Fruit fly (Drosophila melanogaster): ENCODE data around the gene CG9988.

The CG9988 gene

DNA sequence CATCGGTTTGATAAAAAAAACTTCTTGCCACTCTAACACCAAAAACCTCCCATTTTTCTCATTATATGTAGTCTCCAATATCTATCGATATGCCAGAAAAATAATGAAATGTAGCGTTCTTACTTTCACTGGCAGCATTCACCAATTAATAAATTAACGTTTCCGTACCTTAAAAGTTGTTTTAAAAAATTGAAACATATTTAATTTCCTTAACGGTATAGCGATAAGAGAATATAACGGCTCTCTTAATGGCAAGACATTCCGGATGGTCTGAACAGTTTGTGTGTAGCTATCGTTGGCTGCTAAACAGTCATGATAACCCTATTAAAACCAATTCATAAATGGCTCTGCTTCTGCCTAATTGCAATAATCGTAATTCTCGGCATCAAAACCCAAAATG is at the start of gene CG9988:
Gene CG9988, plus strand, starts transcription at position 301 of the 400 bp plus-strand sequence.
- TF ChIP-seq Sp1 (GFP tag; optimal IDR thresholded peaks at IDR 0.05), result no peak
- no peak for TF ChIP-seq usp (GFP tag; optimal IDR thresholded peaks at IDR 0.05)
- TF ChIP-seq GATAd (GFP tag; optimal IDR thresholded peaks at IDR 0.05), result no peak
- TF ChIP-seq Jra (GFP tag; optimal IDR thresholded peaks at IDR 0.05), result no peak
- TF ChIP-seq lola (GFP tag; optimal IDR thresholded peaks at IDR 0.05), result no peak
- TF ChIP-seq HLH106 (tag; optimal IDR thresholded peaks at IDR 0.05), result no peak
- TF ChIP-seq Rel (GFP tag; optimal IDR thresholded peaks at IDR 0.05), result no peak
- TF ChIP-seq Rel (tag; optimal IDR thresholded peaks at IDR 0.05), result no peak
- TF ChIP-seq Dfd (GFP tag; optimal IDR thresholded peaks at IDR 0.05), result no peak
- no peak for TF ChIP-seq Hnf4 (GFP tag; optimal IDR thresholded peaks at IDR 0.05)
- TF ChIP-seq Hr83 (GFP tag; optimal IDR thresholded peaks at IDR 0.05; ENCODE audit: poor library complexity, severe bottlenecking), result no peak
- TF ChIP-seq dl (GFP tag; optimal IDR thresholded peaks at IDR 0.05; ENCODE audit: insufficient read depth in 1 of 2, partially characterized antibody in 2 of 2), result no peak
- TF ChIP-seq jim (GFP tag; optimal IDR thresholded peaks at IDR 0.05), result no peak
- no peak for TF ChIP-seq brk (GFP tag; optimal IDR thresholded peaks at IDR 0.05)

DNA sequence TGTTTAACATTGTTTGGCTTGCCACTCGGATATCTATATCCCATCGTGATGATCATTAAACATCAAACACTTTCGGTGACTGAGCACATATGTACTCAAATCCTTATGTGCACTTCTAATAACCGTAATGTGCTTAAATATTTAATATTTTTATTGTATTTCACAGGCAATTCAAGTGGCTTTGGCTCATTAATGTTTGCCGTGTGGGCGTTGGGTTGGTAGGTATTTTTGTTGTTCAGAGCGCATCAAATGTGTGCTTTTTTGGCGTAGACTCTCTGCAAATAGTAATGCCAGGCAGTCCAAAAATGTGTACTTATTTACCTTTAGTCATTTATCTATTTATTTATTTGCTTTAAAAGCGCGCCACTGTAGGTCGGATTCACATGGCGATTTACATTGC is 49.3 kb upstream of the CG9988 start:
- TF ChIP-seq OdsH (GFP tag; optimal IDR thresholded peaks at IDR 0.05) (peak; percentile 55), Myc (optimal IDR thresholded peaks at IDR 0.05) (no peak), psq (GFP tag; optimal IDR thresholded peaks at IDR 0.05) (no peak), Hr83 (GFP tag; optimal IDR thresholded peaks at IDR 0.05; ENCODE audit: poor library complexity, severe bottlenecking) (peak; percentile 31), sv (GFP tag; optimal IDR thresholded peaks at IDR 0.05) (peak; percentile 8), ey (GFP tag; optimal IDR thresholded peaks at IDR 0.05) (no peak), woc (GFP tag; optimal IDR thresholded peaks at IDR 0.05) (no peak), pan (optimal IDR thresholded peaks at IDR 0.05) (no peak), N (GFP tag; optimal IDR thresholded peaks at IDR 0.05) (no peak), Mio (GFP tag; optimal IDR thresholded peaks at IDR 0.05) (no peak), Dfd (GFP tag; optimal IDR thresholded peaks at IDR 0.05) (no peak), sage (GFP tag; optimal IDR thresholded peaks at IDR 0.05) (no peak), h (GFP tag; optimal IDR thresholded peaks at IDR 0.05) (peak; percentile 38), lola (GFP tag; optimal IDR thresholded peaks at IDR 0.05) (no peak), Abd-B (GFP tag; optimal IDR thresholded peaks at IDR 0.05) (no peak), Hr78 (GFP tag; optimal IDR thresholded peaks at IDR 0.05) (no peak), foxo (GFP tag; optimal IDR thresholded peaks at IDR 0.05) (peak in 1 of 2 experiments; percentile 35), Dif (GFP tag; optimal IDR thresholded peaks at IDR 0.05; ENCODE audit: partially characterized antibody) (no peak), CrebA (GFP tag; optimal IDR thresholded peaks at IDR 0.05; ENCODE audit: borderline replicate concordance) (no peak), tai (GFP tag; optimal IDR thresholded peaks at IDR 0.05) (no peak), fru (GFP tag; optimal IDR thresholded peaks at IDR 0.05) (peak; percentile 24), Sp1 (GFP tag; optimal IDR thresholded peaks at IDR 0.05) (peak; percentile 31), br (GFP tag; optimal IDR thresholded peaks at IDR 0.05) (no peak), dmrt93B (GFP tag; optimal IDR thresholded peaks at IDR 0.05) (no peak), rgr (GFP tag; optimal IDR thresholded peaks at IDR 0.05) (peak; percentile 57), dsf (GFP tag; optimal IDR thresholded peaks at IDR 0.05; ENCODE audit: borderline replicate concordance) (no peak), Vsx2 (GFP tag; optimal IDR thresholded peaks at IDR 0.05; ENCODE audit: partially characterized antibody) (no peak), dl (GFP tag; optimal IDR thresholded peaks at IDR 0.05; ENCODE audit: insufficient read depth in 1 of 2, partially characterized antibody in 2 of 2) (no peak), Jra (GFP tag; optimal IDR thresholded peaks at IDR 0.05) (no peak), GATAd (GFP tag; optimal IDR thresholded peaks at IDR 0.05) (no peak), usp (GFP tag; optimal IDR thresholded peaks at IDR 0.05) (no peak), HLH106 (tag; optimal IDR thresholded peaks at IDR 0.05) (no peak)

DNA sequence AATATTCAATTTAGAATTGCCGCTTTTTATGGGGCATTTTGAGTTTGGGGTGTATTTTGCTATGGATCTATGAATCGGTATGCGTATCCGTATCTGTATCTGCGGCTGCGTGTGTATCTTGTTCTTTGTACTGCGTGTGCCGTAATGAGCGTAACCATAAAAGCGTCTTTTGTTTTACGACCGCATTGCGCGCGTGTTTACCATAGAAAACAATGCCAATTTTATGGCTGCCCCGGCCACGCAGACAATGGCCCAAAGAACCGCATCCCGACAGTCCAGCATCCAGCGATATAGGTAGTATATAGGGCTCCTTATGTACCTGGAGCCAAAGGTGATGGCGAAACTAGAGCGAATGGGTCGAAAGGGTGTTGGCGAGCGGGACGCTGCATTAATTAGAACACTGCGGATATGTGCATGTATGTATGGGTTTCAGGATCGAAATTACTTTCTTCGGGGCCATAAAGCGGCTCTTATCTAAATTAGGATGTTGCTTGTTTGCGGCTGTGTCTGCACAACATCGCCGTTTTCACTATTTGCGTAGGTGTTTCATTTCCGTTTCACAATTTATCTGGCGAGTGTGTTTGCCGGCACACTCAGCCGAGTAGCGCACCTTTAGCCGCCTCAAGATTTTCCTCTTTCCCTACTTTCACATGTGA is 47.7 kb upstream of the CG9988 start:
- TF ChIP-seq GATAd (GFP tag; optimal IDR thresholded peaks at IDR 0.05) (no peak), dmrt93B (GFP tag; optimal IDR thresholded peaks at IDR 0.05) (no peak), CG9705 (GFP tag; optimal IDR thresholded peaks at IDR 0.05) (no peak), Hnf4 (GFP tag; optimal IDR thresholded peaks at IDR 0.05) (no peak), HLH106 (tag; optimal IDR thresholded peaks at IDR 0.05) (no peak), Mio (GFP tag; optimal IDR thresholded peaks at IDR 0.05) (no peak), lola (GFP tag; optimal IDR thresholded peaks at IDR 0.05) (no peak), CrebA (GFP tag; optimal IDR thresholded peaks at IDR 0.05; ENCODE audit: borderline replicate concordance) (no peak), Rel (GFP tag; optimal IDR thresholded peaks at IDR 0.05) (no peak), Rel (tag; optimal IDR thresholded peaks at IDR 0.05) (no peak), Dif (GFP tag; optimal IDR thresholded peaks at IDR 0.05; ENCODE audit: partially characterized antibody) (no peak), usp (GFP tag; optimal IDR thresholded peaks at IDR 0.05) (no peak), Vsx2 (GFP tag; optimal IDR thresholded peaks at IDR 0.05; ENCODE audit: partially characterized antibody) (no peak), woc (GFP tag; optimal IDR thresholded peaks at IDR 0.05) (no peak), fru (GFP tag; optimal IDR thresholded peaks at IDR 0.05) (no peak), sv (GFP tag; optimal IDR thresholded peaks at IDR 0.05) (no peak), dsf (GFP tag; optimal IDR thresholded peaks at IDR 0.05; ENCODE audit: borderline replicate concordance) (no peak), Sp1 (GFP tag; optimal IDR thresholded peaks at IDR 0.05) (no peak), brk (GFP tag; optimal IDR thresholded peaks at IDR 0.05) (no peak), Myc (optimal IDR thresholded peaks at IDR 0.05) (no peak), psq (GFP tag; optimal IDR thresholded peaks at IDR 0.05) (no peak)

Measured in whole organism, wandering third instar larva.